Worm (Caenorhabditis elegans) whole organism, young adult: ENCODE data around the gene M199.2.

ENCODE experiments used
- C17E4.6 ChIP-seq: fragments of 200-800 bp; sonication (Bioruptor generic); IDR thresholded peaks from 2 replicates; pipeline ENCODE4 v1.3.6; 2022; ENCODE audit warnings: missing genetic modification reagents, missing genetic modification characterization, missing compliant biosample characterization
- F37B4.10 ChIP-seq: fragments of 200-800 bp; sonication (Bioruptor generic); IDR thresholded peaks from 2 replicates; pipeline ENCODE4 v1.3.6; 2022; ENCODE audit warnings: missing genetic modification characterization, missing compliant biosample characterization
- F57C9.4 ChIP-seq: sonication (generic microtip); optimal IDR thresholded peaks from 2 replicates; lab custom pipeline; 2017; ENCODE audit warnings: mild to moderate bottlenecking, missing genetic modification characterization, missing compliant biosample characterization
- ama-1 ChIP-seq, 3 experiments: fragments of 150-350 bp in 1 of 3; sonication (generic microtip) in 2 of 3; optimal IDR thresholded peaks; 2 replicates each; lab custom pipeline; 2014 to 2018; ENCODE audit warnings: missing biosample characterization in 2 of 3, missing genetic modification characterization in 2 of 3, missing genetic modification reagents in 2 of 3
- ets-4 ChIP-seq: fragments of 200-800 bp; sonication (Bioruptor generic); optimal IDR thresholded peaks from 2 replicates; lab custom pipeline; 2018; ENCODE audit warnings: mild to moderate bottlenecking, missing genetic modification characterization, missing compliant biosample characterization
- hrde-1 ChIP-seq: sonication (generic microtip); optimal IDR thresholded peaks from 2 replicates; lab custom pipeline; 2016; ENCODE audit warnings: missing genetic modification characterization, mild to moderate bottlenecking, missing compliant biosample characterization, moderate library complexity, missing genotype, missing genetic modification reagents, borderline replicate concordance

DNA sequence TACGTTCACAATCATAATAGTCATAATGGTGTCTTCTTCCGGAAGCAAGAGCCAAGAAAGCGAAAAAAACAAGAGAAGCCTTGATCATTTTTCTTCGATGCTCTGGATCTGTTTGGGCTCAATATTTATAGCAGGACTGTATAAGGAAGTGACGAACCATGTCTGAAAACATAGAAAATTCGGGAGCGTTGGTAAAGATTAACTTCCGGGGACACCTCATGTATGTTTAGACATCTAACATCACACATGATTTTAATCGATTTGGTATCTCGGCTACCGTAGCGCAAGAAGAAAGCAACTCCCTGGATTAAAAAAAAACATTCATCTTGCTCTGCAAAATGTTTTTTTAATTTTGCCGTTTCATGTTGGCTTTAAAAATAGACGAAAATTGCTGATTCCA is 17.4 kb downstream of the M199.2 start, which contains the start of gene clec-190:
- TF ChIP-seq ama-1 (optimal IDR thresholded peaks at IDR 0.05; lab: Kevin White, UChicago) (no peak), ama-1 (GFP tag; optimal IDR thresholded peaks at IDR 0.05; lab: Kevin White, UChicago) (no peak), F57C9.4 (no peak), hrde-1 (tag; lab: Kevin White, UChicago) (no peak), ets-4 (GFP tag; lab: Kevin White, UChicago) (no peak), F37B4.10 (GFP tag; lab: Robert Waterston, UW) (no peak), C17E4.6 (no peak)
